Worm (Caenorhabditis elegans): ENCODE measurements around the gene lit-1.

DNA sequence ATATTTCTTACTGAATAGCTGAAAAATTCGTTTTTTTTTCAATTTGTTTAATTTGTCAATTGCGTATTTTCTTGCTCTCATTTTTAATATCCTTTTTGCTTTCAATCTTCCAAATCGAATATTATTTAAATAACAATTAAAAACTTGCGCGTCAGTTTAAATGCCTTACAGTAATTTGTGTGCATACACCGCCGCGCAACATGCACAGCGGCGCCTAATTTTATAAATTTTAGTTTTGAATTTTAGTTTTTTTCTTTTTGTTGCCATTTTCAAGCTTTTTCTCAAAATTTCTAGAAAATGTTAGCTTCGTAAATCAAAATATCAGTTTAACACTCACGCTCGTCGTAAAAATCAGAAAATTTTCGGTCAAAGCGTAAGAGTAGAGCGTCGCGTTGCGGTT, 18.5 kb upstream of the lit-1 start:
- TF ChIP-seq pag-3 (tag; optimal IDR thresholded peaks at IDR 0.05; ENCODE audit: borderline replicate concordance) (no peak), ref-2 (tag; optimal IDR thresholded peaks at IDR 0.05) (no peak), nhr-11 (tag; optimal IDR thresholded peaks at IDR 0.05) (no peak), pax-1 (tag; optimal IDR thresholded peaks at IDR 0.05) (no peak)
